Fruit fly (Drosophila melanogaster): ENCODE measurements around the gene Sec22.

Gene Sec22

DNA sequence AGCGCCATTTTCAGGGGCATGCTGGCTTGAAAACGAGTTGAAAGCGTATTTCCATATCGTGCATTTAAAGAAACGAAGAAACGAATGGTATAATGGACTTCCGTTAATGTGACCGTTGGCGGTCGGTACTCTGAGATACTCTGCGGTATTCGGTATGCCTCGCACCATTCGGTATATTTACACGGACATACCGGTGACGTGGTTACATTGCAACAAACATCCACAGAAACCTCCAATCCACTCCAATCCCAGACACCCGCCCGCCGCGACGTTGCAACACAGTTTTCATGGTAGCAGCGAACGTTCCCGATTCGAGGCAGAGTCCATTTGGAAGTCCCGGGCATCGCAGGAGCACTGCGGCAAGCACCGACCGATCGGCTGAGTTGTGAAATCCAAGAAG is at the start of gene Sec22:
TSS of gene Sec22 (plus strand) at position 170 of the 400 bp plus-strand sequence.
- no peak for TF ChIP-seq Crg-1 (GFP tag; optimal IDR thresholded peaks at IDR 0.05)
- TF ChIP-seq CG14711 (tag; optimal IDR thresholded peaks at IDR 0.05), result no peak
- peak; percentile 2 for TF ChIP-seq CG7101 (tag; optimal IDR thresholded peaks at IDR 0.05)
- no peak for TF ChIP-seq Hr96 (GFP tag; optimal IDR thresholded peaks at IDR 0.05)
- TF ChIP-seq cnc (optimal IDR thresholded peaks at IDR 0.05), result no peak
- TF ChIP-seq CG33017 (tag; optimal IDR thresholded peaks at IDR 0.05), result no peak
- no peak for TF ChIP-seq tj (GFP tag; optimal IDR thresholded peaks at IDR 0.05)
- TF ChIP-seq pad (GFP tag; optimal IDR thresholded peaks at IDR 0.05), result peak; percentile 3
- peak; percentile 54 for TF ChIP-seq bab1 (GFP tag; optimal IDR thresholded peaks at IDR 0.05)
- TF ChIP-seq Mnt (GFP tag; optimal IDR thresholded peaks at IDR 0.05), result no peak
- TF ChIP-seq CG11617 (GFP tag; optimal IDR thresholded peaks at IDR 0.05), result no peak
- peak; percentile 4 for TF ChIP-seq CG1620 (GFP tag; optimal IDR thresholded peaks at IDR 0.05)

DNA sequence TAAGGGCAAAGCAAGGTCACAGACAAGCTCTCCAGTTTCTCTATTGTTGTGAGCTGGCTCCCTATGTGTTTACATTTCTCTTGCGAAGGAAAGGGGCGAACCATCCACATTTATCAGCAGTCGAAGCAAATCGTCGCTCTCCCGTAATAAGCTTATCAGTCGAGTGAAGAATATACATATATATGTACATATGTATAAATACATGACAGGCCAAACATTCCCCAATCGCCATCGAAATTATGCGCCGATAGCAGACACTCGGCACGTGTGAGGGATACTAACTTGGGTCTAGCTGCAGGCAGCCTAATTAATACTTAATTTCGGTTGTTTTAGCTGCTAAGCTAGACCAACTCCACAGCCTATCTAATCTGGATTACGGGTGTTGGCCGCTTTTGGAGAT is 49.0 kb upstream of the Sec22 start:
- TF ChIP-seq CG7101 (tag; optimal IDR thresholded peaks at IDR 0.05) (no peak), CG7045 (GFP tag; optimal IDR thresholded peaks at IDR 0.05) (no peak), Clk (GFP tag; optimal IDR thresholded peaks at IDR 0.05) (no peak), bab1 (GFP tag; optimal IDR thresholded peaks at IDR 0.05) (no peak), CG14711 (tag; optimal IDR thresholded peaks at IDR 0.05) (no peak), CG33017 (tag; optimal IDR thresholded peaks at IDR 0.05) (no peak), CG5204 (GFP tag; optimal IDR thresholded peaks at IDR 0.05) (no peak), Crg-1 (GFP tag; optimal IDR thresholded peaks at IDR 0.05) (no peak), Hr96 (GFP tag; optimal IDR thresholded peaks at IDR 0.05) (no peak)

DNA sequence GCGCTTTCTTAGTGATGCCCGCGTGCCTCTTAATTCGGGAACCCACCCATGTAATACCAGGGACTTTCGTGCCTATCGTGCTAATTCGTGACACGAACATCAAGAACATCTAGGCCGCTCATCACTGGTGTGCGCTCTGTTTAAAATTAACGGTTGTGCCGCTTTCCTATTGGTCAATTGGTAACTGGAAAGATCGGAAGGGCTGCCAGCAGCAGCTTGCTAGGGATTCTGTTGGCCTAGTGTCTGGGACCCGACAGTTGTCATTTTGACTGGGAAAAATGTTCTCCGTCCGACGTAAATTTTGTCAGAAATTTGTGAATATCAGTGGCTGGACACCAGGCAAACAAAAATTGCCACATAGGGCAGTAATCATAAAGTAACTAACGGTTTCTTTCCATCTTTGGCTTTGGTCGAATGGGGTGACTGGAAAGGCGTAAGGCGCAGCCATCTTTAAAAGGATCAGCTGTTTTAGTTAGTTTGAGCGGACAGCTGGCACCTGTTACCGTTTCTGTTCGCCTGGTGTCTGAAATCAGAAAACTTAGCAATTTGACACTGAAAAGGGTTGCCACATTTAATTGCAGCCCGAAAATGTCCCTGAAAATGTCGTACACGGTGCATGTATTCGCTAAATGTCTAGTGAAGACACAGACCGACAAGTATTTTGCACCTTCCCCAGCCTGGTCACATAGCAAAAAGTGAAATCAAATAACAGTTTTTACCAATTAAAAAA is 46.8 kb upstream of the Sec22 start, which contains the start of gene CG5273:
TSS of gene CG5273 (plus strand) at position 703 of the 730 bp plus-strand sequence.
- no peak for TF ChIP-seq cnc (optimal IDR thresholded peaks at IDR 0.05)
- peak; percentile 99 for TF ChIP-seq ovo (GFP tag; optimal IDR thresholded peaks at IDR 0.05)
- TF ChIP-seq pad (GFP tag; optimal IDR thresholded peaks at IDR 0.05), result peak; percentile 99
- TF ChIP-seq CG11617 (GFP tag; optimal IDR thresholded peaks at IDR 0.05), result peak; percentile 12
- TF ChIP-seq CG7101 (tag; optimal IDR thresholded peaks at IDR 0.05), result peak; percentile 39
- TF ChIP-seq cic (GFP tag; optimal IDR thresholded peaks at IDR 0.05), result no peak
- peak; percentile 26 for TF ChIP-seq CG12768 (GFP tag; optimal IDR thresholded peaks at IDR 0.05)
- no peak for TF ChIP-seq Clk (GFP tag; optimal IDR thresholded peaks at IDR 0.05)
- peak; percentile 55 for TF ChIP-seq Hr96 (GFP tag; optimal IDR thresholded peaks at IDR 0.05)
- TF ChIP-seq Crg-1 (GFP tag; optimal IDR thresholded peaks at IDR 0.05), result peak; percentile 15
- peak; percentile 14 for TF ChIP-seq CG1620 (GFP tag; optimal IDR thresholded peaks at IDR 0.05)
- TF ChIP-seq kay (GFP tag; ENCODE audit: borderline replicate concordance), result no peak
- peak; percentile 94 for TF ChIP-seq CG14711 (tag; optimal IDR thresholded peaks at IDR 0.05)
- TF ChIP-seq Mnt (GFP tag; optimal IDR thresholded peaks at IDR 0.05), result peak; percentile 43
- no peak for TF ChIP-seq CG7045 (GFP tag; optimal IDR thresholded peaks at IDR 0.05)
- peak; percentile 82 for TF ChIP-seq bab1 (GFP tag; optimal IDR thresholded peaks at IDR 0.05)
- peak; percentile 35 for TF ChIP-seq tj (GFP tag; optimal IDR thresholded peaks at IDR 0.05)
- TF ChIP-seq toe (GFP tag; optimal IDR thresholded peaks at IDR 0.05), result no peak
- TF ChIP-seq CG5204 (GFP tag; optimal IDR thresholded peaks at IDR 0.05), result no peak
- TF ChIP-seq CG33017 (tag; optimal IDR thresholded peaks at IDR 0.05), result no peak

DNA sequence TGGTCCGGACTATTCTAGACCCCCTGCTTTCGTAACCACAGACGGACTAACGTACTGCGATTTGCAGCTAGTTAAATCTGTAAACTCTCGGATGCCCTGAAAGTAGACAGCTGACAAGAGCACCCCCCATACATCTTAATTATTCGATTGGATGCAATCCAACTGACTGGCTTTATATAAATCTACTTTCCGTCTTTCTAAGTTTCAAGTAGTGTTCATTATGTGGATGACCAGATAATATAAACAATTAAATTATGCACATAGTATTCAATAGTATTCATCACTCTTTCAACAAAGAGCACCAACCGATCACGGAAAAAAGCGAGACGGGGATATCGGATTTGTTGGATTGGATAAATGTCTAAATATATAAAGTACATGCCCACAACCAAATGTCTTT is 43.8 kb upstream of the Sec22 start:
- no peak for TF ChIP-seq ovo (GFP tag; optimal IDR thresholded peaks at IDR 0.05)
- no peak for TF ChIP-seq tj (GFP tag; optimal IDR thresholded peaks at IDR 0.05)
- TF ChIP-seq cnc (optimal IDR thresholded peaks at IDR 0.05), result no peak
- TF ChIP-seq CG33017 (tag; optimal IDR thresholded peaks at IDR 0.05), result peak; percentile 8
- peak; percentile 8 for TF ChIP-seq CG12768 (GFP tag; optimal IDR thresholded peaks at IDR 0.05)
- no peak for TF ChIP-seq toe (GFP tag; optimal IDR thresholded peaks at IDR 0.05)

DNA sequence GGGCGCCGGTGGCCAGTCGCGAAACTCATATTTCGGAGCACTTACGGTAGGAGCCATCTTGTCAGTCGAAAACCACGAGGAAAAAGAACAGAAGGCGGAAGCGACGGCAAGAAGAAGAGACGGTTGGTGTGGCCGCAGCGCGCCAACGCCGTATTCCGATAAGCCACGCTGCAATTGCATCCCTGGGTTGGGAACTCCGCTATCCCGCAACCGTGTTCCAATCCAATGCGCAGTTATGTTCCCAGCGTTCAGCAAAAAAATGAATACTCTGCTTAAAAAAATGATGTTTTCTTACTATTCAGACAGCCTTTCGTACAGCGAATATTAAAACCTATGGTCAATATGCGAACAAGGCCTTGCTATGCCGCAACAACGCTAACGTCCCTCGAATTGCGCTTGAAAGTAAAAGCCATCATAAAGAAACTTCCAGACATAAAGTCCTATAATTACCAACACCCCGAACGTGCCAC is 40.8 kb upstream of the Sec22 start, which contains the start of gene RpL22:
TSS of gene RpL22 (minus strand) at position 92 of the 470 bp plus-strand sequence.
- TF ChIP-seq Crg-1 (GFP tag; optimal IDR thresholded peaks at IDR 0.05) (peak; percentile 94), CG12768 (GFP tag; optimal IDR thresholded peaks at IDR 0.05) (peak; percentile 68), CG5204 (GFP tag; optimal IDR thresholded peaks at IDR 0.05) (peak; percentile 11), bab1 (GFP tag; optimal IDR thresholded peaks at IDR 0.05) (peak; percentile 95), ovo (GFP tag; optimal IDR thresholded peaks at IDR 0.05) (peak; percentile 96), CG1620 (GFP tag; optimal IDR thresholded peaks at IDR 0.05) (peak; percentile 98), CG11617 (GFP tag; optimal IDR thresholded peaks at IDR 0.05) (peak; percentile 95), Mnt (GFP tag; optimal IDR thresholded peaks at IDR 0.05) (peak; percentile 97), cic (GFP tag; optimal IDR thresholded peaks at IDR 0.05) (peak; percentile 76), kay (GFP tag; ENCODE audit: borderline replicate concordance) (no peak), Clk (GFP tag; optimal IDR thresholded peaks at IDR 0.05) (peak; percentile 5), Hr96 (GFP tag; optimal IDR thresholded peaks at IDR 0.05) (peak; percentile 94), CG7045 (GFP tag; optimal IDR thresholded peaks at IDR 0.05) (peak; percentile 48), CG14711 (tag; optimal IDR thresholded peaks at IDR 0.05) (peak; percentile 68), toe (GFP tag; optimal IDR thresholded peaks at IDR 0.05) (peak; percentile 13), CG33017 (tag; optimal IDR thresholded peaks at IDR 0.05) (peak; percentile 42), CG7101 (tag; optimal IDR thresholded peaks at IDR 0.05) (peak; percentile 93), pad (GFP tag; optimal IDR thresholded peaks at IDR 0.05) (peak; percentile 83), tj (GFP tag; optimal IDR thresholded peaks at IDR 0.05) (peak; percentile 90), cnc (optimal IDR thresholded peaks at IDR 0.05) (no peak)

DNA sequence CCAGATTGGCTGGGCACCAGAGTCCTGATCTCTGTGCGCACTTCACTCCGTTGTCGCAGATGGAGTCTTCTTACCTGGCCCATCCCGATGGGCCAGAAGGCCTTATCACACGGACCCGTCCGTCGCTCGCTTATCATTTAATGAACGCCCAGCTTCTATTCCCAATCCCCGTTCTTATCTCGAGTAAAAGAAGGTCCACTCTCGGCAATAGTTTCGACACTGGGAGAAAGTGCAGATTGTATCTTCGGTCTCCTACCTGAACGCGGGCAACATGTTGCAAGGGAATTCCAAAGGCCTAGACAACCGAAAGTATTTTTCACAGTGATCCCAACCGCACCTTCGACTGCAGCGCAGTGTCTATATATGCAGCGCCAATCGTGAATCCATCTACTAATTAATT is 39.8 kb upstream of the Sec22 start:
- TF ChIP-seq CG7045 (GFP tag; optimal IDR thresholded peaks at IDR 0.05) (no peak), Clk (GFP tag; optimal IDR thresholded peaks at IDR 0.05) (no peak), Hr96 (GFP tag; optimal IDR thresholded peaks at IDR 0.05) (no peak), toe (GFP tag; optimal IDR thresholded peaks at IDR 0.05) (no peak), Crg-1 (GFP tag; optimal IDR thresholded peaks at IDR 0.05) (no peak), CG1620 (GFP tag; optimal IDR thresholded peaks at IDR 0.05) (no peak), CG5204 (GFP tag; optimal IDR thresholded peaks at IDR 0.05) (no peak), CG11617 (GFP tag; optimal IDR thresholded peaks at IDR 0.05) (no peak), ovo (GFP tag; optimal IDR thresholded peaks at IDR 0.05) (no peak), CG33017 (tag; optimal IDR thresholded peaks at IDR 0.05) (no peak), Mnt (GFP tag; optimal IDR thresholded peaks at IDR 0.05) (no peak), cic (GFP tag; optimal IDR thresholded peaks at IDR 0.05) (no peak), bab1 (GFP tag; optimal IDR thresholded peaks at IDR 0.05) (no peak), cnc (optimal IDR thresholded peaks at IDR 0.05) (no peak), tj (GFP tag; optimal IDR thresholded peaks at IDR 0.05) (no peak), CG7101 (tag; optimal IDR thresholded peaks at IDR 0.05) (no peak), CG12768 (GFP tag; optimal IDR thresholded peaks at IDR 0.05) (no peak)

Data from whole organism, adult.